Fruit fly (Drosophila melanogaster): ENCODE data around the gene COX7A.
A peak's percentile ranks its signal among the peaks of the same experiment; 100 is the strongest.

The COX7A gene

DNA sequence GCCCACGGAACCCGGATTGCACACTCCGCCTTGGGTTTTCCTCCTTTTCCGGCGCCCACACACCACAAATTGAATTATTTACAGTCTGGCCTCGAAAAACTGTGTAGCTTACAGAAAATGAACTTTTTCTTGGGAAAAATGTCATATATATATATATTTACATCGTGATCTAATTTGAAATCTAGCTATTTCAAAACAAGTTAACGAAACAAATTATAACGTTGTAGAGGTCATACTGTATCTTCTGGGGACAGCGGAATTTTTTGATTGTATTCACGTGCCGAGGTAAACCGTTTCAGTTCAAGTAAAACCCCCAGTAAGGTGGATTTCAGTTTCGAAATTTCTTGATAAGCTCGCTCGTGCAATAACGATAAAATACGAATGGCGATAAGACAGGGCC is 13.6 kb upstream of the COX7A start (continued):
- TF ChIP-seq CG3281 (GFP tag; optimal IDR thresholded peaks at IDR 0.05) (peak; percentile 26), hbn (GFP tag; IDR thresholded peaks at IDR 0.05; ENCODE audit: partially characterized antibody) (no peak), CG7987 (GFP tag; optimal IDR thresholded peaks at IDR 0.05) (no peak), CG13123 (GFP tag; optimal IDR thresholded peaks at IDR 0.05) (no peak), CG18011 (GFP tag; optimal IDR thresholded peaks at IDR 0.05) (no peak), gt (GFP tag; IDR thresholded peaks at IDR 0.05) (no peak), Pdp1 (GFP tag; optimal IDR thresholded peaks at IDR 0.05) (no peak), CG4424 (GFP tag; optimal IDR thresholded peaks at IDR 0.05) (peak; percentile 21), schlank (tag; optimal IDR thresholded peaks at IDR 0.05) (no peak), Hr78 (GFP tag; optimal IDR thresholded peaks at IDR 0.05) (peak in 1 of 2 experiments; percentile 49), CG43689 (GFP tag; IDR thresholded peaks at IDR 0.05) (peak; percentile 43), CG9876 (GFP tag; optimal IDR thresholded peaks at IDR 0.05) (no peak), CG17359 (tag; optimal IDR thresholded peaks at IDR 0.05) (peak; percentile 76), bigmax (GFP tag; optimal IDR thresholded peaks at IDR 0.05) (no peak), CG9797 (GFP tag; optimal IDR thresholded peaks at IDR 0.05) (no peak), gsb-n (tag; optimal IDR thresholded peaks at IDR 0.05) (peak; percentile 1), corto (GFP tag; optimal IDR thresholded peaks at IDR 0.05) (no peak), zfh2 (GFP tag; optimal IDR thresholded peaks at IDR 0.05) (no peak), sna (GFP tag; IDR thresholded peaks at IDR 0.05; ENCODE audit: partially characterized antibody) (no peak), HLHmδ (GFP tag; optimal IDR thresholded peaks at IDR 0.05) (no peak), Hr51 (GFP tag; optimal IDR thresholded peaks at IDR 0.05) (peak in 1 of 2 experiments; percentile 76), D19B (GFP tag; optimal IDR thresholded peaks at IDR 0.05) (no peak), CG15696 (tag; optimal IDR thresholded peaks at IDR 0.05) (no peak), Chrac-16 (GFP tag; optimal IDR thresholded peaks at IDR 0.05) (peak; percentile 10), CG11085 (GFP tag; IDR thresholded peaks at IDR 0.05) (peak; percentile 68), dimm (GFP tag; IDR thresholded peaks at IDR 0.05) (0 out of 2 replicates have a peak, but pooled peaks have one; percentile 17), CG16815 (GFP tag; optimal IDR thresholded peaks at IDR 0.05) (no peak), Hr3 (GFP tag; optimal IDR thresholded peaks at IDR 0.05) (no peak), CG16779 (GFP tag; IDR thresholded peaks at IDR 0.05) (no peak), HLH4C (GFP tag; IDR thresholded peaks at IDR 0.05; ENCODE audit: partially characterized antibody) (no peak), Max (GFP tag; optimal IDR thresholded peaks at IDR 0.05) (no peak), trh (GFP tag; optimal IDR thresholded peaks at IDR 0.05) (no peak), nmo (GFP tag; optimal IDR thresholded peaks at IDR 0.05) (peak; percentile 37), Scr (GFP tag; IDR thresholded peaks at IDR 0.05; ENCODE audit: partially characterized antibody) (no peak), CG1602 (GFP tag; optimal IDR thresholded peaks at IDR 0.05) (peak; percentile 28), cwo (GFP tag; optimal IDR thresholded peaks at IDR 0.05) (peak; percentile 87), CG17328 (GFP tag; IDR thresholded peaks at IDR 0.05) (peak; percentile 54; the same call in 1 of the 2 replicates), CG13624 (GFP tag; optimal IDR thresholded peaks at IDR 0.05) (no peak), CG15601 (tag; optimal IDR thresholded peaks at IDR 0.05) (no peak), Abd-B (GFP tag; optimal IDR thresholded peaks at IDR 0.05) (no peak), CG10462 (GFP tag; optimal IDR thresholded peaks at IDR 0.05) (no peak), CG17829 (tag; optimal IDR thresholded peaks at IDR 0.05) (no peak), CG12071 (GFP tag; optimal IDR thresholded peaks at IDR 0.05) (peak; percentile 38), CG8089 (GFP tag; optimal IDR thresholded peaks at IDR 0.05) (no peak), mirr (GFP tag; optimal IDR thresholded peaks at IDR 0.05) (no peak), CG14965 (GFP tag; optimal IDR thresholded peaks at IDR 0.05; ENCODE audit: borderline replicate concordance) (no peak), slp2 (GFP tag; optimal IDR thresholded peaks at IDR 0.05) (no peak), CG11093 (GFP tag; IDR thresholded peaks at IDR 0.05) (peak; percentile 46; the same call in 2 of the 3 replicates), CG8388 (GFP tag; optimal IDR thresholded peaks at IDR 0.05) (peak; percentile 19), fd96Cb (tag; optimal IDR thresholded peaks at IDR 0.05) (peak; percentile 44)
